Worm (Caenorhabditis elegans): Measurements from ENCODE around the gene F55A11.8.

- TF ChIP-seq fos-1 (tag; optimal IDR thresholded peaks at IDR 0.05) (no peak), unc-62 (GFP tag; optimal IDR thresholded peaks at IDR 0.05) (peak; percentile 89), fkh-10 (GFP tag; optimal IDR thresholded peaks at IDR 0.05) (no peak), snpc-4 (tag; optimal IDR thresholded peaks at IDR 0.05) (no peak), zag-1 (tag; optimal IDR thresholded peaks at IDR 0.05) (no peak), mdl-1 (tag; optimal IDR thresholded peaks at IDR 0.05) (no peak), lin-15B (tag; optimal IDR thresholded peaks at IDR 0.05) (no peak), nhr-76 (tag; optimal IDR thresholded peaks at IDR 0.05) (no peak), nhr-28 (tag; optimal IDR thresholded peaks at IDR 0.05) (no peak), nhr-67 (tag; optimal IDR thresholded peaks at IDR 0.05) (no peak), nhr-43 (tag; optimal IDR thresholded peaks at IDR 0.05; ENCODE audit: poor library complexity, severe bottlenecking) (no peak), lin-39 (tag; optimal IDR thresholded peaks at IDR 0.05) (no peak), ceh-28 (tag; optimal IDR thresholded peaks at IDR 0.05) (no peak)
Measured at ce11 chrV:11779810-11780209, 8.2 kb upstream of the F55A11.8 start.
